Worm (Caenorhabditis elegans) whole organism, L3 larva: Measurements from ENCODE around the gene srh-78.

Experiments
- ceh-82 ChIP-seq: fragments of 150-350 bp; optimal IDR thresholded peaks from 2 replicates; lab custom pipeline; 2014; ENCODE audit warnings: missing biosample characterization, missing genetic modification characterization
- elt-2 ChIP-seq: sonication (generic microtip); optimal IDR thresholded peaks from 2 replicates; lab custom pipeline; 2016; ENCODE audit warnings: missing genetic modification reagents, mild to moderate bottlenecking, missing genetic modification characterization, missing compliant biosample characterization
- mdl-1 ChIP-seq: fragments of 150-350 bp; optimal IDR thresholded peaks from 2 replicates; lab custom pipeline; 2014; ENCODE audit warnings: missing biosample characterization, missing genetic modification characterization
- nhr-11 ChIP-seq: fragments of 150-350 bp; optimal IDR thresholded peaks from 2 replicates; lab custom pipeline; 2014; ENCODE audit warnings: missing biosample characterization, missing genetic modification characterization
- nhr-43 ChIP-seq: sonication (generic microtip); optimal IDR thresholded peaks from 2 replicates; lab custom pipeline; 2016; ENCODE audit warnings: mild to moderate bottlenecking, missing genetic modification characterization, missing compliant biosample characterization; ENCODE audit not compliant: poor library complexity, severe bottlenecking
- pqm-1 ChIP-seq: fragments of 150-350 bp; optimal IDR thresholded peaks from 2 replicates; lab custom pipeline; 2017; ENCODE audit warnings: missing biosample characterization, missing genetic modification characterization, inconsistent platforms
- snpc-4 ChIP-seq: fragments of 150-350 bp; optimal IDR thresholded peaks from 2 replicates; lab custom pipeline; 2014; ENCODE audit warnings: missing biosample characterization, missing genetic modification characterization
- unc-62 ChIP-seq: fragments of 150-350 bp; sonication (generic microtip); optimal IDR thresholded peaks from 4 replicates; lab custom pipeline; 2014; ENCODE audit warnings: missing biosample characterization, missing genetic modification reagents, missing genetic modification characterization

DNA sequence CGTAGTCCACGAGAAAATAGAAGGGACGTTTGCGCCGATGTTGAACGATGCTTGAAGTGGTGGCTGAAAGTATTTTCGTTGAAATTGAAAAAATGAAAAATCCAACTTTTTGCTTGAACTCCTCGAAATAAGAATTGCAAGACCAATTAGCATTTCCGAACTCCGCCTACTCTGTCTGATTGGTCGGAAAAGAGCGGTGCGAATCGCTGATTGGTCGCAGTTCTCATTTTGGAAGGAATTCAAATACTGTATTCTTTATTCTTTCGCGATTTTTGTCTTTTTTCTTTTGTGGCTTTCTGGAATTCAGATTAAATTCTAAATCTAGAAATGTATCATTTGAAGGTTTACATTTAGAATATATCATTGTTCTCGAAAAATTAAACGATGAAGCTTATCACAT is 42.4 kb upstream of the srh-78 start:
- TF ChIP-seq nhr-11 (tag; lab: Kevin White, UChicago) = no peak
- no peak for TF ChIP-seq mdl-1 (tag; lab: Kevin White, UChicago)
- no peak for TF ChIP-seq unc-62 (GFP tag; lab: Kevin White, UChicago)
- no peak for TF ChIP-seq elt-2 (tag; lab: Kevin White, UChicago)
- TF ChIP-seq nhr-43 = no peak
- TF ChIP-seq pqm-1 (tag; lab: Kevin White, UChicago) = no peak
- TF ChIP-seq ceh-82 (tag; lab: Kevin White, UChicago) = no peak
- no peak for TF ChIP-seq snpc-4
